Worm (Caenorhabditis elegans): ENCODE data around the gene cdh-12.

The cdh-12 gene

DNA sequence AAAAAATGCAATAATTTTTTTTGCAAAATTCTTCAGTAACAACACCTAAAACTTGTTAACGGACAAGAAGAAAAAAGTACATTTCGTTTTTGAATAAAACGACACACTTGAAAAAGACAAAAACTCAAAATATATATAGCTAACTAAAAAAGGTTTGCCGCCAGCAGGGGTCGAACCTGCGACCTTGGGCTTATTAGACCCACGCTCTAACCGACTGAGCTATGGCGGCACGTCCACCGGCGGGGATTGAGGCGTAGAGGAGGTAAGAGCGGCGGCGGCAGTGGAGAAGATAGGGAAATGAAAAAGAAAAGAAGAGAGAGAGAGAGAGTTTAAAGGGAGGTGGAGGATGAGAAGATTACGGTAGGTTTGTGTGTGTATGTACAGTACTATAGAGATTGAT, 66.4 kb downstream of the cdh-12 start (continued):
- TF ChIP-seq nhr-25 (tag; optimal IDR thresholded peaks at IDR 0.05; ENCODE audit: borderline replicate concordance, insufficient read depth), result no peak
- TF ChIP-seq ctbp-1 (GFP tag; IDR thresholded peaks at IDR 0.05), result no peak
- no peak for TF ChIP-seq F37D6.2 (tag; optimal IDR thresholded peaks at IDR 0.05)
- TF ChIP-seq zag-1 (tag; optimal IDR thresholded peaks at IDR 0.05), result no peak
- peak; percentile 31; the same call in 1 of the 2 replicates for TF ChIP-seq dmd-8 (GFP tag; IDR thresholded peaks at IDR 0.05)
- no peak for TF ChIP-seq ceh-62 (tag; optimal IDR thresholded peaks at IDR 0.05)
- TF ChIP-seq nhr-48 (tag; optimal IDR thresholded peaks at IDR 0.05), result no peak
- TF ChIP-seq nhr-237 (tag; optimal IDR thresholded peaks at IDR 0.05), result no peak
- TF ChIP-seq ceh-20 (GFP tag; IDR thresholded peaks at IDR 0.05), result no peak
- TF ChIP-seq T26A8.4 (GFP tag; IDR thresholded peaks at IDR 0.05), result no peak
- no peak for TF ChIP-seq Y48G9A.11 (GFP tag; IDR thresholded peaks at IDR 0.05)
- no peak for TF ChIP-seq skn-1 (tag; optimal IDR thresholded peaks at IDR 0.05)
- no peak for TF ChIP-seq duxl-1 (tag; optimal IDR thresholded peaks at IDR 0.05; ENCODE audit: poor library complexity)
- no peak for TF ChIP-seq sdz-12 (GFP tag; optimal IDR thresholded peaks at IDR 0.05)
- no peak for TF ChIP-seq aly-2 (tag; optimal IDR thresholded peaks at IDR 0.05)
- TF ChIP-seq pqm-1 (tag; optimal IDR thresholded peaks at IDR 0.05), result no peak
- TF ChIP-seq unc-62 (GFP tag; optimal IDR thresholded peaks at IDR 0.05 in 1 of 2), result peak in 1 of 2 experiments; percentile 36
- no peak for TF ChIP-seq unc-62 (tag; optimal IDR thresholded peaks at IDR 0.05)
- no peak for TF ChIP-seq daf-16 (GFP tag; optimal IDR thresholded peaks at IDR 0.05)
- no peak for TF ChIP-seq daf-16 (tag; optimal IDR thresholded peaks at IDR 0.05)
- TF ChIP-seq lim-7 (GFP tag; IDR thresholded peaks at IDR 0.05), result peak; percentile 68; the same call in 1 of the 2 replicates
- no peak for TF ChIP-seq madf-9 (GFP tag; conservative IDR thresholded peaks at IDR 0.05)
- no peak for TF ChIP-seq daf-12 (tag; optimal IDR thresholded peaks at IDR 0.05)
- TF ChIP-seq unc-130 (GFP tag; optimal IDR thresholded peaks at IDR 0.05), result peak; percentile 24
- TF ChIP-seq mes-2 (tag; optimal IDR thresholded peaks at IDR 0.05; ENCODE audit: poor library complexity, severe bottlenecking), result peak; percentile 72
- no peak for TF ChIP-seq hmg-1.1 (GFP tag; IDR thresholded peaks at IDR 0.05)
- peak; percentile 31 for TF ChIP-seq mep-1 (tag; optimal IDR thresholded peaks at IDR 0.05)
- TF ChIP-seq tra-1 (GFP tag; IDR thresholded peaks at IDR 0.05), result no peak
- no peak for TF ChIP-seq gei-8 (GFP tag; optimal IDR thresholded peaks at IDR 0.05)
- TF ChIP-seq nhr-76 (tag; optimal IDR thresholded peaks at IDR 0.05), result no peak
- TF ChIP-seq dmd-6 (GFP tag; IDR thresholded peaks at IDR 0.05), result no peak; the same call in 1 of the 2 replicates
- TF ChIP-seq lin-1 (GFP tag; IDR thresholded peaks at IDR 0.05), result no peak
- no peak for TF ChIP-seq ZK546.5 (tag; optimal IDR thresholded peaks at IDR 0.05)
- TF ChIP-seq spr-3 (GFP tag; optimal IDR thresholded peaks at IDR 0.05), result peak; percentile 8
- TF ChIP-seq cey-2 (tag; optimal IDR thresholded peaks at IDR 0.05; ENCODE audit: borderline replicate concordance, insufficient read depth), result no peak
- peak in 1 of 2 experiments; percentile 2 for TF ChIP-seq lsy-2 (tag; optimal IDR thresholded peaks at IDR 0.05)
- no peak for TF ChIP-seq D1046.2 (GFP tag; IDR thresholded peaks at IDR 0.05)
- TF ChIP-seq mxl-3 (GFP tag; optimal IDR thresholded peaks at IDR 0.05), result no peak
- TF ChIP-seq nhr-77 (tag; optimal IDR thresholded peaks at IDR 0.05), result no peak
- no peak for TF ChIP-seq lir-3 (tag; optimal IDR thresholded peaks at IDR 0.05)
- no peak for TF ChIP-seq attf-4 (tag; optimal IDR thresholded peaks at IDR 0.05)
- peak; percentile 44; the same call in 1 of the 2 replicates for TF ChIP-seq snpc-1.2 (GFP tag; IDR thresholded peaks at IDR 0.05)
- no peak for TF ChIP-seq nhr-28 (tag; optimal IDR thresholded peaks at IDR 0.05)
- no peak for TF ChIP-seq ztf-7 (tag; optimal IDR thresholded peaks at IDR 0.05)
- 0 out of 2 replicates have a peak, but pooled peaks have one; percentile 45 for TF ChIP-seq dmd-9 (GFP tag; IDR thresholded peaks at IDR 0.05)
- TF ChIP-seq zfp-2 (tag; optimal IDR thresholded peaks at IDR 0.05), result no peak
- TF ChIP-seq lin-38 (GFP tag; IDR thresholded peaks at IDR 0.05), result peak; percentile 65
- no peak for TF ChIP-seq ces-1 (GFP tag; optimal IDR thresholded peaks at IDR 0.05)
- no peak for TF ChIP-seq nhr-41 (GFP tag; IDR thresholded peaks at IDR 0.05)
- no peak for TF ChIP-seq daf-8 (GFP tag; IDR thresholded peaks at IDR 0.05)
- no peak for TF ChIP-seq php-3 (GFP tag; IDR thresholded peaks at IDR 0.05)
- no peak for TF ChIP-seq snpc-4 (tag; optimal IDR thresholded peaks at IDR 0.05)
- TF ChIP-seq unc-39 (tag; optimal IDR thresholded peaks at IDR 0.05), result no peak

Measured in whole organism, L4 larva.